Worm (Caenorhabditis elegans) whole organism, young adult: ENCODE results near the gene ZK899.2.

Source experiments
- F10E7.11 ChIP-seq: sonication (generic microtip); optimal IDR thresholded peaks from 2 replicates; lab custom pipeline; 2017; ENCODE audit warnings: mild to moderate bottlenecking, missing genetic modification characterization, moderate library complexity, missing compliant biosample characterization
- F23B12.7 ChIP-seq: sonication (generic microtip); optimal IDR thresholded peaks from 2 replicates; lab custom pipeline; 2017; ENCODE audit warnings: missing genetic modification characterization, mild to moderate bottlenecking, missing compliant biosample characterization, antibody characterized with exemption, moderate library complexity; ENCODE audit not compliant: insufficient read depth
- F49E8.2 ChIP-seq: sonication (generic microtip); optimal IDR thresholded peaks from 3 replicates; lab custom pipeline; 2017; ENCODE audit warnings: missing genetic modification characterization, mild to moderate bottlenecking, missing compliant biosample characterization, antibody characterized with exemption, moderate library complexity; ENCODE audit not compliant: insufficient read depth
- F57A8.1 ChIP-seq: fragments of 200-800 bp; sonication (Bioruptor generic); optimal IDR thresholded peaks from 2 replicates; lab custom pipeline; 2018; ENCODE audit warnings: mild to moderate bottlenecking, missing genetic modification characterization, moderate library complexity, missing compliant biosample characterization
- K11D2.4 ChIP-seq: fragments of 200-800 bp; sonication (Bioruptor generic); IDR thresholded peaks from 2 replicates; pipeline ENCODE4 v1.3.6; 2022; ENCODE audit warnings: missing genetic modification reagents, missing genetic modification characterization, missing compliant biosample characterization
- T07F8.4 ChIP-seq: sonication (generic microtip); optimal IDR thresholded peaks from 2 replicates; lab custom pipeline; 2016; ENCODE audit warnings: mild to moderate bottlenecking, missing genetic modification characterization, moderate library complexity, missing compliant biosample characterization
- Y53F4B.3 ChIP-seq: fragments of 200-800 bp; sonication (Bioruptor generic); IDR thresholded peaks from 2 replicates; pipeline ENCODE4 v1.3.6; 2022; ENCODE audit warnings: missing genetic modification reagents, missing genetic modification characterization, missing compliant biosample characterization
- Y53G8AR.9 ChIP-seq: fragments of 200-800 bp; sonication (Bioruptor generic); conservative IDR thresholded peaks from 2 replicates; pipeline ENCODE4 v1.3.6; 2022; ENCODE audit warnings: missing genetic modification reagents, missing genetic modification characterization, missing compliant biosample characterization
- Y56A3A.18 ChIP-seq: fragments of 200-800 bp; sonication (Bioruptor generic); IDR thresholded peaks from 2 replicates; pipeline ENCODE4 v1.3.6; 2022; ENCODE audit warnings: missing genetic modification reagents, missing genetic modification characterization, missing compliant biosample characterization
- Y79H2A.3 ChIP-seq: fragments of 200-800 bp; sonication (Bioruptor generic); conservative IDR thresholded peaks from 2 replicates; pipeline ENCODE4 v1.3.6; 2022; ENCODE audit warnings: missing genetic modification reagents, missing genetic modification characterization, missing compliant biosample characterization
- Y95B8A.8 ChIP-seq: fragments of 200-800 bp; sonication (Bioruptor generic); IDR thresholded peaks from 2 replicates; pipeline ENCODE4 v1.3.6; 2022; ENCODE audit warnings: missing genetic modification reagents, missing genetic modification characterization, missing compliant biosample characterization
- ZK185.1 ChIP-seq: sonication (generic microtip); optimal IDR thresholded peaks from 2 replicates; lab custom pipeline; 2016; ENCODE audit warnings: mild to moderate bottlenecking, missing genetic modification characterization, missing compliant biosample characterization; ENCODE audit not compliant: poor library complexity, severe bottlenecking
- attf-6 ChIP-seq: fragments of 200-800 bp; sonication (Bioruptor generic); IDR thresholded peaks from 2 replicates; pipeline ENCODE4 v1.3.6; 2022; ENCODE audit warnings: missing genetic modification reagents, missing genetic modification characterization, missing compliant biosample characterization
- ccch-3 ChIP-seq: fragments of 200-800 bp; sonication (Bioruptor generic); optimal IDR thresholded peaks from 2 replicates; lab custom pipeline; 2018; ENCODE audit warnings: mild to moderate bottlenecking, missing genetic modification characterization, missing compliant biosample characterization
- ceh-58 ChIP-seq: fragments of 200-800 bp; sonication (Bioruptor generic); IDR thresholded peaks from 2 replicates; pipeline ENCODE4 v1.3.6; 2022; ENCODE audit warnings: missing genetic modification characterization, missing compliant biosample characterization
- die-1 ChIP-seq: sonication (generic microtip); optimal IDR thresholded peaks from 2 replicates; lab custom pipeline; 2016; ENCODE audit warnings: missing genotype, mild to moderate bottlenecking, missing genetic modification characterization, missing compliant biosample characterization
- fkh-3 ChIP-seq: sonication (generic microtip); optimal IDR thresholded peaks from 2 replicates; lab custom pipeline; 2016; ENCODE audit warnings: mild to moderate bottlenecking, missing genetic modification characterization, missing compliant biosample characterization
- gei-17 ChIP-seq: fragments of 200-800 bp; sonication (Bioruptor generic); optimal IDR thresholded peaks from 2 replicates; lab custom pipeline; 2018; ENCODE audit warnings: mild to moderate bottlenecking, missing genetic modification characterization, missing compliant biosample characterization
- hlh-26 ChIP-seq: fragments of 200-800 bp; sonication (Bioruptor generic); conservative IDR thresholded peaks from 2 replicates; pipeline ENCODE4 v1.3.6; 2022; ENCODE audit warnings: missing genetic modification reagents, missing genetic modification characterization, missing compliant biosample characterization
- hmg-20 ChIP-seq: fragments of 200-800 bp; sonication (Bioruptor generic); IDR thresholded peaks from 2 replicates; pipeline ENCODE4 v1.3.6; 2022; ENCODE audit warnings: missing genetic modification reagents, missing genetic modification characterization, missing compliant biosample characterization
- lag-1 ChIP-seq: fragments of 200-800 bp; sonication (Bioruptor generic); IDR thresholded peaks from 2 replicates; pipeline ENCODE4 v1.3.6; 2022; ENCODE audit warnings: missing genetic modification reagents, missing genetic modification characterization, missing compliant biosample characterization
- lin-35 ChIP-seq, 3 experiments: fragments of 150-350 bp in 2 of 3; sonication (generic microtip) in 1 of 3; optimal IDR thresholded peaks; 2 replicates each; lab custom pipeline; 2014 to 2018; ENCODE audit warnings: missing biosample characterization in 3 of 3, missing genetic modification characterization in 3 of 3, missing genetic modification reagents in 3 of 3
- lin-54 ChIP-seq: fragments of 200-800 bp; sonication (Bioruptor generic); optimal IDR thresholded peaks from 2 replicates; lab custom pipeline; 2018; ENCODE audit warnings: mild to moderate bottlenecking, missing genetic modification characterization, missing compliant biosample characterization
- lsl-1 ChIP-seq: fragments of 200-800 bp; sonication (Bioruptor generic); optimal IDR thresholded peaks from 2 replicates; lab custom pipeline; 2018; ENCODE audit warnings: mild to moderate bottlenecking, missing genetic modification characterization, moderate library complexity, missing compliant biosample characterization
- lsy-27 ChIP-seq: sonication (generic microtip); optimal IDR thresholded peaks from 2 replicates; lab custom pipeline; 2017; ENCODE audit warnings: missing genetic modification characterization, mild to moderate bottlenecking, missing compliant biosample characterization, antibody characterized with exemption, missing genotype, borderline replicate concordance; ENCODE audit not compliant: insufficient read depth
- madf-10 ChIP-seq: sonication (generic microtip); optimal IDR thresholded peaks from 2 replicates; lab custom pipeline; 2016; ENCODE audit warnings: mild to moderate bottlenecking, missing genetic modification characterization, missing compliant biosample characterization
- madf-3 ChIP-seq: fragments of 200-800 bp; sonication (Bioruptor generic); IDR thresholded peaks from 2 replicates; pipeline ENCODE4 v1.3.6; 2022; ENCODE audit warnings: missing genetic modification reagents, missing genetic modification characterization, missing compliant biosample characterization
- madf-6 ChIP-seq: fragments of 200-800 bp; sonication (Bioruptor generic); IDR thresholded peaks from 2 replicates; pipeline ENCODE4 v1.3.6; 2022; ENCODE audit warnings: missing genetic modification reagents, missing genetic modification characterization, missing compliant biosample characterization
- madf-8 ChIP-seq: fragments of 200-800 bp; sonication (Bioruptor generic); conservative IDR thresholded peaks from 2 replicates; pipeline ENCODE4 v1.3.6; 2022; ENCODE audit warnings: missing genetic modification reagents, missing genetic modification characterization, missing compliant biosample characterization
- mel-28 ChIP-seq: sonication (generic microtip); optimal IDR thresholded peaks from 2 replicates; lab custom pipeline; 2016; ENCODE audit warnings: borderline replicate concordance, mild to moderate bottlenecking, missing genetic modification characterization, missing compliant biosample characterization
- mxl-1 ChIP-seq: sonication (generic microtip); optimal IDR thresholded peaks from 2 replicates; lab custom pipeline; 2016; ENCODE audit warnings: missing genetic modification characterization, missing compliant biosample characterization
- nfya-1 ChIP-seq: sonication (generic microtip); optimal IDR thresholded peaks from 2 replicates; lab custom pipeline; 2017; ENCODE audit warnings: antibody characterized with exemption, missing compliant biosample characterization, missing genetic modification characterization, borderline replicate concordance; ENCODE audit not compliant: insufficient read depth
- nfya-2 ChIP-seq: fragments of 200-800 bp; sonication (Bioruptor generic); IDR thresholded peaks from 2 replicates; pipeline ENCODE4 v1.3.6; 2022; ENCODE audit warnings: missing genetic modification reagents, missing genetic modification characterization, missing compliant biosample characterization
- nhr-27 ChIP-seq: fragments of 200-800 bp; sonication (Bioruptor generic); optimal IDR thresholded peaks from 2 replicates; lab custom pipeline; 2018; ENCODE audit warnings: mild to moderate bottlenecking, missing genetic modification characterization, moderate library complexity, missing compliant biosample characterization
- nhr-90 ChIP-seq: sonication (generic microtip); optimal IDR thresholded peaks from 2 replicates; lab custom pipeline; 2016; ENCODE audit warnings: missing genotype, mild to moderate bottlenecking, missing genetic modification characterization, missing compliant biosample characterization
- rec-8 ChIP-seq, 2 experiments: sonication (generic microtip); optimal IDR thresholded peaks; 2 replicates each; lab custom pipeline; 2016; ENCODE audit warnings: mild to moderate bottlenecking in 2 of 2, missing genetic modification characterization in 2 of 2, missing genetic modification reagents in 2 of 2, missing genotype in 2 of 2, missing biosample characterization in 1 of 2, missing compliant biosample characterization in 1 of 2, moderate library complexity in 1 of 2
- repo-1 ChIP-seq: sonication (generic microtip); optimal IDR thresholded peaks from 2 replicates; lab custom pipeline; 2017; ENCODE audit warnings: mild to moderate bottlenecking, missing genetic modification characterization, missing compliant biosample characterization
- sea-2 ChIP-seq: fragments of 200-800 bp; sonication (Bioruptor generic); IDR thresholded peaks from 2 replicates; pipeline ENCODE4 v1.3.6; 2022; ENCODE audit warnings: missing genetic modification characterization, missing compliant biosample characterization
- snpc-3.4 ChIP-seq: sonication (generic microtip); optimal IDR thresholded peaks from 2 replicates; lab custom pipeline; 2017; ENCODE audit warnings: missing genetic modification characterization, mild to moderate bottlenecking, missing compliant biosample characterization, antibody characterized with exemption, moderate library complexity, missing genotype, missing genetic modification reagents
- tlf-1 ChIP-seq: fragments of 200-800 bp; sonication (Bioruptor generic); optimal IDR thresholded peaks from 2 replicates; lab custom pipeline; 2018; ENCODE audit warnings: mild to moderate bottlenecking, missing genetic modification characterization, missing compliant biosample characterization
- unc-130 ChIP-seq: sonication (generic microtip); optimal IDR thresholded peaks from 2 replicates; lab custom pipeline; 2016; ENCODE audit warnings: missing genetic modification reagents, missing genetic modification characterization, missing compliant biosample characterization
- unc-62 ChIP-seq: fragments of 150-350 bp; optimal IDR thresholded peaks from 2 replicates; lab custom pipeline; 2014; ENCODE audit warnings: missing biosample characterization, missing genetic modification reagents, missing genetic modification characterization
- xnd-1 ChIP-seq: sonication (generic microtip); optimal IDR thresholded peaks from 2 replicates; lab custom pipeline; 2016; ENCODE audit warnings: missing genotype, missing genetic modification reagents, missing genetic modification characterization, missing compliant biosample characterization
- zim-3 ChIP-seq: sonication (generic microtip); optimal IDR thresholded peaks from 2 replicates; lab custom pipeline; 2017; ENCODE audit warnings: mild to moderate bottlenecking, missing genetic modification characterization, moderate library complexity, missing compliant biosample characterization
- ztf-22 ChIP-seq: fragments of 200-800 bp; sonication (Bioruptor generic); optimal IDR thresholded peaks from 2 replicates; lab custom pipeline; 2018; ENCODE audit warnings: mild to moderate bottlenecking, missing genetic modification characterization, moderate library complexity, missing compliant biosample characterization
- ztf-28 ChIP-seq: fragments of 200-800 bp; sonication (Bioruptor generic); IDR thresholded peaks from 2 replicates; pipeline ENCODE4 v1.3.6; 2022; ENCODE audit warnings: missing genetic modification reagents, missing genetic modification characterization, missing compliant biosample characterization
- ztf-6 ChIP-seq: fragments of 200-800 bp; sonication (Bioruptor generic); IDR thresholded peaks from 2 replicates; pipeline ENCODE4 v1.3.6; 2022; ENCODE audit warnings: missing genetic modification reagents, missing genetic modification characterization, missing compliant biosample characterization

Gene ZK899.2

ce11 chrX:9465722-9466132 lies 13.9 kb upstream of the ZK899.2 start (continued):
- no peak for TF ChIP-seq nfya-2 (GFP tag; lab: Robert Waterston, UW)
- TF ChIP-seq Y79H2A.3, result no peak
- TF ChIP-seq attf-6, result no peak
- peak; percentile 94 for TF ChIP-seq nhr-27 (tag; lab: Kevin White, UChicago)
- no peak for TF ChIP-seq ztf-28 (GFP tag; lab: Robert Waterston, UW)
- TF ChIP-seq mel-28 (tag; lab: Kevin White, UChicago), result no peak
- peak; percentile 99 for TF ChIP-seq tlf-1 (GFP tag; lab: Kevin White, UChicago)
- no peak for TF ChIP-seq fkh-3 (tag; lab: Kevin White, UChicago)
- TF ChIP-seq Y56A3A.18, result peak; percentile 98
- TF ChIP-seq Y53F4B.3 (GFP tag; lab: Robert Waterston, UW), result no peak
- TF ChIP-seq madf-3 (GFP tag; lab: Robert Waterston, UW), result peak; percentile 88
- peak; percentile 65; the same call in 1 of the 2 replicates for TF ChIP-seq ztf-6 (GFP tag; lab: Robert Waterston, UW)
- TF ChIP-seq lsy-27 (tag; lab: Kevin White, UChicago), result no peak
- TF ChIP-seq die-1, result peak; percentile 61
- peak; percentile 98 for TF ChIP-seq ZK185.1 (tag; lab: Kevin White, UChicago)
- no peak for TF ChIP-seq madf-8 (GFP tag; lab: Robert Waterston, UW)
- peak; percentile 80 for TF ChIP-seq unc-62 (GFP tag; lab: Kevin White, UChicago)
- TF ChIP-seq lsl-1 (GFP tag; lab: Kevin White, UChicago), result peak; percentile 4
- peak; percentile 37 for TF ChIP-seq mxl-1 (tag; lab: Kevin White, UChicago)
- no peak for TF ChIP-seq F49E8.2 (tag; lab: Kevin White, UChicago)
- peak; percentile 99 for TF ChIP-seq gei-17 (GFP tag; lab: Kevin White, UChicago)
- peak; percentile 49 for TF ChIP-seq snpc-3.4 (tag; lab: Kevin White, UChicago)
- TF ChIP-seq F10E7.11 (tag; lab: Kevin White, UChicago), result peak; percentile 95
- no peak for TF ChIP-seq zim-3
- peak; percentile 98 for TF ChIP-seq Y53G8AR.9 (GFP tag; lab: Robert Waterston, UW)
- peak; percentile 96 for TF ChIP-seq hmg-20 (GFP tag; lab: Robert Waterston, UW)
- TF ChIP-seq madf-10, result peak; percentile 96
- TF ChIP-seq F57A8.1, result peak; percentile 93
- TF ChIP-seq ceh-58 (GFP tag; lab: Robert Waterston, UW), result 0 out of 2 replicates have a peak, but pooled peaks have one; percentile 82
- no peak for TF ChIP-seq madf-6
- peak; percentile 93 for TF ChIP-seq T07F8.4 (tag; lab: Kevin White, UChicago)
- TF ChIP-seq F23B12.7, result peak; percentile 96
- TF ChIP-seq sea-2 (GFP tag; lab: Robert Waterston, UW), result no peak
- peak; percentile 99 for TF ChIP-seq K11D2.4
- TF ChIP-seq repo-1, result peak; percentile 100
- no peak for TF ChIP-seq hlh-26 (GFP tag; lab: Robert Waterston, UW)
- peak; percentile 90 for TF ChIP-seq lin-54 (GFP tag; lab: Kevin White, UChicago)
- peak; percentile 94 for TF ChIP-seq ccch-3 (GFP tag; lab: Kevin White, UChicago)
- TF ChIP-seq xnd-1 (tag; lab: Kevin White, UChicago), result no peak
- TF ChIP-seq Y95B8A.8, result peak; percentile 85
- peak in 2 of 3 experiments; percentile 90 to 99 for TF ChIP-seq lin-35 (GFP tag; optimal IDR thresholded peaks at IDR 0.05; lab: Kevin White, UChicago)
- TF ChIP-seq nfya-1 (tag; lab: Kevin White, UChicago), result no peak
- TF ChIP-seq rec-8 (tag; optimal IDR thresholded peaks at IDR 0.05; lab: Kevin White, UChicago), result peak in 1 of 2 experiments; percentile 72
- 0 out of 2 replicates have a peak, but pooled peaks have one; percentile 23 for TF ChIP-seq lag-1 (GFP tag; lab: Robert Waterston, UW)
- TF ChIP-seq ztf-22 (GFP tag; lab: Kevin White, UChicago), result peak; percentile 92
- peak; percentile 60 for TF ChIP-seq unc-130
- peak; percentile 89 for TF ChIP-seq nhr-90 (tag; lab: Kevin White, UChicago)
